Worm (Caenorhabditis elegans): Measurements from ENCODE around the gene vmo-1.

DNA sequence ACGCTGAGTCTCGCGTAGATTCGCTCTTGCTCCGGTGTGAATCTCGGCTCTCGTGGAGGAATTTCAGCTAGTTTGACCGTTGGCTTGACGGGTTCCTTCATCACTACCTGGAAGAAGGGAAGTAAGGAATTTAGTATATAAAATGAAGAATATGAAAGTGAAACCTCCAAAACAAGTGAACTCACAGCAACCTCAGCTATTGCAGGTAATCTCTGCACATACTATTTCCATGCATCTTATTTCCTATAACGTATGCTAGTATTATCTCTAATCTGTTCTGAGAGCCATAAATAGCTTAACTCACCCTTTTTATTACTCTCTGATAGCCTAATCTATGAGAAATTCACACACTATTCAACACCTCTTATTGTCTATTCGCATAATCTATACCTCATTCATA is 47.9 kb downstream of the vmo-1 start, which contains the start of gene Y38H6C.4:
- TF ChIP-seq spr-1 (tag; optimal IDR thresholded peaks at IDR 0.05) (no peak), ama-1 (optimal IDR thresholded peaks at IDR 0.05) (no peak), ztf-7 (tag; optimal IDR thresholded peaks at IDR 0.05) (no peak), nhr-6 (tag; optimal IDR thresholded peaks at IDR 0.05) (no peak), nhr-237 (tag; optimal IDR thresholded peaks at IDR 0.05) (no peak), ceh-82 (tag; optimal IDR thresholded peaks at IDR 0.05) (no peak), fos-1 (tag; optimal IDR thresholded peaks at IDR 0.05) (no peak), mxl-2 (GFP tag; conservative IDR thresholded peaks at IDR 0.05) (no peak), tra-1 (GFP tag; IDR thresholded peaks at IDR 0.05) (no peak), ZK546.5 (tag; optimal IDR thresholded peaks at IDR 0.05) (no peak)
